Worm (Caenorhabditis elegans): ENCODE data around the gene srbc-36.

The srbc-36 gene

DNA sequence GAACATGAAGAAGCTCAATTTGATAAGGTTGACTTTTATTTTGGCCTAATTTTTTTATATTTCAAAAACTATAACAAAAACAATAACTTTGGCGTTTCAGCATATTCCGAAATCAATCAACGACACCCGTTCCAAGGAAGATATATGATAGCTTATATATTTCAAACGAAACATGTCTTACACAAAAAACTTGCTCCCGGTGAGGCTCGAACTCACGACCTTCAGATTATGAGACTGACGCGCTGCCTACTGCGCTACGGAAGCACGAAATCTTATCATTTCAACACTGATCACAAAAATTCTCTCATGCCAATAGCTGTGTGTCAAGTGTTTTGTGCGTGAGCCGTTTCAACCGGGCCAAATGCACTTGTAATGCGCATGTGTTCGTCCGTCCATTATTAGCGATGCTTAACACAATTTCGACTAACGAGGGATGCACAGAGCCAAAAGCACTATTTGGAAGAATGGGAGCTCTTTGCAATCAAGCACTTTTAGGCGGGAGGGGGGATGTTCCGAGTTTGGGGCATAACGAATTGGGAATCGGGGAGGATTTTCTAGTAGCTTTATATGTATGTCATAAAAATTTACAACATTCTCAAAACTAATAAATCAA is 35.1 kb downstream of the srbc-36 start (continued):
- TF ChIP-seq snpc-4 (GFP tag; optimal IDR thresholded peaks at IDR 0.05) (no peak), snpc-4 (tag; optimal IDR thresholded peaks at IDR 0.05) (peak in 1 of 4 experiments; percentile 7), egl-44 (GFP tag; IDR thresholded peaks at IDR 0.05) (no peak), snpc-3.4 (tag; optimal IDR thresholded peaks at IDR 0.05) (peak; percentile 37), mxl-1 (tag; optimal IDR thresholded peaks at IDR 0.05) (peak; percentile 44), ama-1 (optimal IDR thresholded peaks at IDR 0.05) (no peak), ama-1 (GFP tag; optimal IDR thresholded peaks at IDR 0.05) (peak in 1 of 2 experiments; percentile 40), egl-18 (GFP tag; IDR thresholded peaks at IDR 0.05) (no peak), dpl-1 (GFP tag; optimal IDR thresholded peaks at IDR 0.05) (no peak), rec-8 (tag; optimal IDR thresholded peaks at IDR 0.05) (peak; percentile 44 to 65), attf-6 (GFP tag; IDR thresholded peaks at IDR 0.05) (no peak), madf-10 (tag; optimal IDR thresholded peaks at IDR 0.05) (peak; percentile 31), tbp1 (GFP tag; optimal IDR thresholded peaks at IDR 0.05) (peak; percentile 84), tlf-1 (GFP tag; optimal IDR thresholded peaks at IDR 0.05) (no peak)

- no peak for TF ChIP-seq sdz-38 (tag; optimal IDR thresholded peaks at IDR 0.05)
- TF ChIP-seq T26A5.8 (tag; optimal IDR thresholded peaks at IDR 0.05) = no peak
- TF ChIP-seq nhr-120 (GFP tag; IDR thresholded peaks at IDR 0.05) = no peak
- no peak for TF ChIP-seq ZK185.1 (tag; optimal IDR thresholded peaks at IDR 0.05; ENCODE audit: poor library complexity, severe bottlenecking)
- TF ChIP-seq nfya-1 (tag; optimal IDR thresholded peaks at IDR 0.05; ENCODE audit: borderline replicate concordance, insufficient read depth) = no peak
Measured at ce11 chrV:3454620-3455019, 35.7 kb downstream of the srbc-36 start.

- no peak for TF ChIP-seq F10E7.11 (tag; optimal IDR thresholded peaks at IDR 0.05)
- TF ChIP-seq F55B11.4 (tag; optimal IDR thresholded peaks at IDR 0.05; ENCODE audit: borderline replicate concordance, insufficient read depth) = no peak
- TF ChIP-seq bed-2 (GFP tag; IDR thresholded peaks at IDR 0.05) = no peak
- no peak for TF ChIP-seq B0035.1 (tag; optimal IDR thresholded peaks at IDR 0.05)
- TF ChIP-seq K11D2.4 (GFP tag; IDR thresholded peaks at IDR 0.05) = no peak
- TF ChIP-seq sdz-38 (tag; optimal IDR thresholded peaks at IDR 0.05) = no peak
- TF ChIP-seq lsy-27 (tag; optimal IDR thresholded peaks at IDR 0.05; ENCODE audit: borderline replicate concordance, insufficient read depth) = no peak
Measured at ce11 chrV:3452489-3452888, 37.8 kb downstream of the srbc-36 start.

- TF ChIP-seq mxl-1 (tag; optimal IDR thresholded peaks at IDR 0.05) (no peak), F49E8.2 (tag; optimal IDR thresholded peaks at IDR 0.05; ENCODE audit: insufficient read depth) (no peak), tlf-1 (GFP tag; optimal IDR thresholded peaks at IDR 0.05) (no peak), aptf-3 (GFP tag; IDR thresholded peaks at IDR 0.05) (no peak), rcor-1 (GFP tag; IDR thresholded peaks at IDR 0.05) (no peak), lsl-1 (GFP tag; optimal IDR thresholded peaks at IDR 0.05) (no peak)
Measured at ce11 chrV:3451646-3452045, 38.7 kb downstream of the srbc-36 start.

DNA sequence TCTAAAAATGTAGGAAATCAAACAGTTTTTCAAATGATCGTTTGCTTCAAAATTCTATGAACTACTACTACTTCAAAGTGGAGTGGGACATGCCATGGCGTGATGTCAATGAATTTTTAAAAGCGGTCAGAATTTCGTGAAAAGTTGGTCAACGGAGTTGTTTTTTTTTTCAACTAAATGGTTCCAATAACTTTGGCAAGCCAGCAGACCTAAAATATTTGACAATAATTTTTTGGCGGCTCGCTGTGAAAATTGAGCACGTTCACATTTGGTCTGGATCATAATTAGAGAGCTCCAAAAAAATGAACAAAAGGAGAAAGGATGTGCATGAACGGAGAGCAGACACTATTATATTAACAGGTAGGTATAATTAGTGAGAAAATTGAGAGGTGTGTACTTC is 40.0 kb downstream of the srbc-36 start:
- TF ChIP-seq tlf-1 (GFP tag; optimal IDR thresholded peaks at IDR 0.05) = no peak
- no peak for TF ChIP-seq ceh-91 (GFP tag; IDR thresholded peaks at IDR 0.05)
- no peak for TF ChIP-seq madf-6 (GFP tag; IDR thresholded peaks at IDR 0.05)
- TF ChIP-seq lin-40 (tag; optimal IDR thresholded peaks at IDR 0.05) = no peak
- TF ChIP-seq ztf-22 (GFP tag; optimal IDR thresholded peaks at IDR 0.05) = no peak
- TF ChIP-seq let-526 (GFP tag; IDR thresholded peaks at IDR 0.05) = no peak
- TF ChIP-seq ceh-40 (GFP tag; IDR thresholded peaks at IDR 0.05) = no peak
- no peak for TF ChIP-seq ceh-79 (tag; optimal IDR thresholded peaks at IDR 0.05)
- TF ChIP-seq F23B12.7 (tag; optimal IDR thresholded peaks at IDR 0.05; ENCODE audit: insufficient read depth) = no peak

Measured in whole organism, young adult.